Worm (Caenorhabditis elegans) whole organism, L4/young adult: ENCODE data around the gene nhr-145.
A peak's percentile ranks its signal among the peaks of the same experiment; 100 is the strongest.

Experiments used
- W03F9.2 ChIP-seq: fragments of 150-350 bp; optimal IDR thresholded peaks from 2 replicates; lab custom pipeline; 2014; ENCODE audit warnings: missing biosample characterization, missing genetic modification characterization
- dao-5 ChIP-seq: sonication (generic microtip); optimal IDR thresholded peaks from 2 replicates; lab custom pipeline; 2016; ENCODE audit warnings: missing genotype, missing genetic modification characterization, moderate library complexity, missing compliant biosample characterization
- him-1 ChIP-seq: sonication (generic microtip); optimal IDR thresholded peaks from 2 replicates; lab custom pipeline; 2016; ENCODE audit warnings: missing genotype, missing genetic modification reagents, missing genetic modification characterization, missing compliant biosample characterization

The nhr-145 gene

DNA sequence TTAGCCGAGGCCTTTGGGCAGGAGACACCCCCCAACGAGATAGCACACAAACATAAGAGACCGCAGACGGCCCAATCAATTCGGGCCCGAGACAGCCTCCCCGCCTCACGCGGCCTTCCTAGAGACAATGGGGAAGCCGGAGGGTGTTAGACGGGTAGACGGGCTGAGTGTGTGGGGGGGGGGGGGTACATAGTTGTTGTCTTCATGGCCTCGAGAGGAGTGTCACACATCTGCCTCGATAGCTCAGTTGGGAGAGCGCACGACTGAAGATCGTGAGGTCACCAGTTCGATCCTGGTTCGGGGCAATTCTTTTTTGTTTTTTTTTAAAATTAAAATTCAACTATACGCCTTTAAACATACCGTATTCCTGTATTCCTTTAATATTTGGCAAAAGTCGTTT is 38.3 kb downstream of the nhr-145 start:
- TF ChIP-seq him-1 (tag; lab: Kevin White, UChicago): peak; percentile 49
- peak; percentile 50 for TF ChIP-seq dao-5 (tag; lab: Kevin White, UChicago)
- no peak for TF ChIP-seq W03F9.2 (tag; lab: Kevin White, UChicago)

DNA sequence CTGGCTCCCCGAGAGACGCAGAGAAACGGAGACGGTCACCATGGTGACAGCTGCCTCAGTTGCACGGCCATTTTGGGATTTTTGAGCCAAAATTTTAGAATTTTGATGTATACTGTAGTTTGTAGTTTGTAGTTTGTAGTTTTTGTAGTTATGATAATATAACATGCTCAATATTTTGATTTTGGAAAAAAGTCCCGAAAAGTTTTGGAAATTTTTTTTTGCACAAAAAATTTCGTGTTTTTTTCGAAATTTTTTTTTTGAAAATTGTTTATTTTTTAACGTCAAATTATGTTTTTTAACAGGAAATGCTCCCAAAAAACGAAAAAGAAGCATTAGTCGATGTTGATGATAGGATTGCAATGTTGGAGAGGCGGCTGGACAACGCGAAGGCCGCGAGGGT is 39.7 kb downstream of the nhr-145 start, which contains the start of gene dyf-17:
Gene dyf-17, plus strand, starts transcription at position 301 of the 400 bp plus-strand sequence.
- TF ChIP-seq dao-5 (tag; lab: Kevin White, UChicago): no peak
- TF ChIP-seq W03F9.2 (tag; lab: Kevin White, UChicago): no peak
- no peak for TF ChIP-seq him-1 (tag; lab: Kevin White, UChicago)

DNA sequence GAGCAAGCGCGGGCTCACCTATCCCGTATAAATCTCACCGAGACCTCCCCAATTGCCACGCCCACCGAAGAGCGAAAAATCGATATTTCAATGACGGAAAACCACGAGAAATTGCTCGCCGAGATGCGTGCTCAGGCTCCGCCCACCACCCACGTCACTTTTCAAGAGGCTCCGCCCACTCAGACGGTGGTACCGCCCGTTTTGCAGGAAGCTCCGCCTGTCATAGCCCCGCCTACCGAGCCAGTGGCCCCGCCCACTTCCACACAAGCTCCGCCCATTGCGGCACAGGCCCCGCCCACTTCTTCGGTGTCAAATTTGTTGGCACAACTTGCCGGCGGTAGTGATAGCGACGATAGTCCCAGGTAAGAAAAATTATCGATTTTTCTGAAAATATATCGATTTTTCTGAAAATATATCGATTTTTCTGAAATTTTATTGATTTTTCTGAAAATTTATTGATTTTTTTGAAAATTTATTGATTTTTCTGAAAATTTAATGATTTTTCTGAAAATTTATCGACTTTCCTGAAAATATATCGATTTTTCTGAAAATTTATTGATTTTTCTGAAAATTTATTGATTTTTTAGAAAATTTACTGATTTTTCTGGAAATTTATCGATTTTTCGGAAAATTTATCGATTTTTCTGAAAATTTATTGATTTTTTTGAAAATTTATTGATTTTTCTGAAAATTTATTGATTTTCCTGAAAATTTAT is 42.1 kb downstream of the nhr-145 start:
- no peak for TF ChIP-seq dao-5 (tag; lab: Kevin White, UChicago)
- TF ChIP-seq W03F9.2 (tag; lab: Kevin White, UChicago): no peak
- no peak for TF ChIP-seq him-1 (tag; lab: Kevin White, UChicago)

DNA sequence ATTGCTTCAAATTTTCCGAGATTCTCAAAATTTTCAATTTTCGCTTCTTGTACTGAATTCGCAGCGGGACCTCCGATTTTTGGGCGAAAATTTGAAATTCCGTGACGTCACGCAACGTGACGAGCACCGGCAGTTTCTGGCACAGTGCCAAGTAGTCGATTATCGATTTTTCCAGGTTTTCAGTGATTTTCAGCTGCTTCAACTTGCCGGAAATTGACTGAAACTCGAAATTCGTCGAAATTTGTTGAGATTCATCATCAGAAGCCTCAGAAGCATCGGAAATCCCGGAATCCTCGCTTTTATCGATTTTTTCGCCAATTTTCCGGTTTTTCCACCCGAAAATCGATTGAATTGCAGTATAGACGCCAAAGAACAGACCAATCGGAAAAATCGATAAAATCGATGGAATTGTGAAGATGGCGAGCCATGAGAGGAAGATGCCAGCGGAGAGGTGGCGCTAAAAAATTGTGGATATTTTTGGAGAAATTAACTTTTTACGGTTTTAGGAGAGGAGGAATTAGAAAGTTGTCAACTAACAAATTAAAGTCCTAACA is 44.4 kb downstream of the nhr-145 start:
- TF ChIP-seq dao-5 (tag; lab: Kevin White, UChicago): no peak
- TF ChIP-seq W03F9.2 (tag; lab: Kevin White, UChicago): no peak
- TF ChIP-seq him-1 (tag; lab: Kevin White, UChicago): no peak

DNA sequence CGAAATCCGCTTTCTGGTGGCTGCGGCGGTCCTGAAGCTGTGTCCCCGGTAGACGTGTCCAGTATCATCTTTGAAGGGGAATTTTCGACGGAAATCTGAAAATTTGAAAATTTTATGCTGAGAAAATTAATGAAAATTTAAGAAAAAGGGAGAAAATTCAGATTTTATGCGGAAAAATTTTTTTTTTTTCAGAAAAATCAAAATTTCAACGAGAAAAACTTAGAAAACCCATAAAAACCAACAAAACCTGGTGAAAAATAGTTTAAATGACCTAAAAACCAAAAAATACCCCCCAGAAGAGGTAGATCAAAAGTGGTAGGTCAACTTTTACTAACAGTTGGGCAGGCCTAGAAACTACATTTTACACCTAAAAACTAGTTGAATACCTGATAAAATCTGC is 46.0 kb downstream of the nhr-145 start, which contains the start of gene Y39B6A.10:
Gene Y39B6A.10, minus strand, starts transcription at position 101 of the 400 bp plus-strand sequence.
- TF ChIP-seq W03F9.2 (tag; lab: Kevin White, UChicago) (no peak), him-1 (tag; lab: Kevin White, UChicago) (no peak), dao-5 (tag; lab: Kevin White, UChicago) (no peak)

DNA sequence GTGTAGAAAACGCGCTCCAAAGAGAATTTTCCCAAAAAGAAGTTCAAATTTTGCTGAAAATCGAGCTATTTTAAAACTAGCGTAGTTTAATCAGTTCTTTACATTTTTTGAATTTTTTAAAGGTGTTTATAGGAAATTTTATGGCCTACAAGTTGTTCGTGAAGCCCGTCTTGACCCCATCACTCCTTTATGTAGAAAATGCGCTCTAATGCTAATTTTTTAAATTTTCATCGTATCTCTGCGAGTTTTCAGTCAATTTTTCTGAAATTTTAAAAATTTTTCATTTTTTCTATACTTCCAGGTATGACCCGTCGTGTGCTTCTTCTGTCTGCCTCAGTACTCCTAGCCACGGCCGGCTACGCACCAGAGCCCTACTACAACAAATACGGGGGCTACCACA is 48.7 kb downstream of the nhr-145 start, which contains the start of gene Y39B6A.9:
Gene Y39B6A.9, plus strand, starts transcription at position 301 of the 400 bp plus-strand sequence.
- TF ChIP-seq dao-5 (tag; lab: Kevin White, UChicago) (no peak), W03F9.2 (tag; lab: Kevin White, UChicago) (no peak), him-1 (tag; lab: Kevin White, UChicago) (no peak)

DNA sequence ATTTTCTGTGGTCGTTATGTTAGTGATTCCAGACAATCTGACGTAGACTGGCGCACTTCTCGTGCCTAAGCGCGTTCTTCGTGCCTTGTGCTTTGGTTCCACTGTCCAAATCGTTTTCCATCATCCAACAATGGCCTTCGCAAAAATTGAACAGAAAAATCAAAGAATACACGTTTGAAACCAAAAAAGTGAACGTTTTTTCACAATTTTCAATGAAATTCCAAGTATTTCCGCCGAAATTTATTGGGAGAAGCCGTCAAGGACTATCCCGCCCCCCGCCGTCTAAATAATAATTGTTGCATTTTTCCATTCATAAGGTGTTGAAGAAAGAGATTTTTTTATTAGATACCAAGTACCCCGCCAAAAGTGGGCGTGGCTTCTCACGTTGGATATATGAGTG is 53.0 kb downstream of the nhr-145 start, which contains the start of gene cpg-23:
Gene cpg-23, plus strand, starts transcription at position 301 of the 400 bp plus-strand sequence.
- no peak for TF ChIP-seq dao-5 (tag; lab: Kevin White, UChicago)
- no peak for TF ChIP-seq W03F9.2 (tag; lab: Kevin White, UChicago)
- no peak for TF ChIP-seq him-1 (tag; lab: Kevin White, UChicago)
